Worm (Caenorhabditis elegans): ENCODE results near the gene str-187.

str-187 gene

DNA sequence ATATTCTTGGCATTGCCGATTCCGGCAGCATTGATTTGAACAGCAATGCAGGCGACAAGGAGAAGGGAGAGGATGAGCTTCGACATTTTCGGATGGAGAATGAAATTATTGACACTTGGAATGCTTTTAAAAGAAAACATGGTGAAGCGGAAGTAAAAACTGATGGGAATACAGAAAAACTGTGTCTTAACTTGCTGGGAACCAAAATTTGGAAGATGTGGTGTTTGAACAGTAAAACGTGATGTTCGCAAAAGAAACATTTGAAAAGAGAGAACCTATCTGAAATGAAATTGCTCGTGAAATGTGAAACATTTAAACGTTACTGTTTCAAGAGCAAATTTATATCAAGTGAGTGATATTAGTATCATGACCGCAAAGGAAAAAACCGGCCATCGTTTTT is 665 bp upstream of the str-187 start, which contains the start of gene F26D10.13:
F26D10.13 (minus strand) TSS at position 101 of the 400 bp plus-strand sequence.
- TF ChIP-seq unc-62 (GFP tag; optimal IDR thresholded peaks at IDR 0.05), result no peak

DNA sequence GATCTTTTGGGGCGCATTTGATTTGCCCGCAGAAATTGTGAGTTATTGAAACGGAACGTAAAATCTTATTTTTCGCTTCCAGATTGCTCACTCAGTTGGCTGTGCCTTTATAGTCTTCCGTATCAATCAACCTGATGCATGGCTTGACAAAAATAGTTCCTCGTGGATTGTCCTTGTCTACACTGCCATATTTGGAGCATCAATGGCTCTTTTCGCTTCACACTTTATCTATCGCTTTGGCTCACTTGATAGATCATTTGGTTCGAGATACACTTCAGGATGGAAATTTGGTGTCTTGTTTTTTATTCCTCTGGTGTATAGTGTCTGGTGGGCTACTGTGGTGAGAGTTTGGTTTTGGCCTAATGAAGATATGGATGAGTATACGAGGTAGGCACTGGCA is 337 bp downstream of the str-187 start:
- TF ChIP-seq unc-62 (GFP tag; optimal IDR thresholded peaks at IDR 0.05), result no peak

- TF ChIP-seq unc-62 (GFP tag; optimal IDR thresholded peaks at IDR 0.05), result no peak
Observed at ce11 chrIV:17267304-17267891, 2.0 kb downstream of the str-187 start.

DNA sequence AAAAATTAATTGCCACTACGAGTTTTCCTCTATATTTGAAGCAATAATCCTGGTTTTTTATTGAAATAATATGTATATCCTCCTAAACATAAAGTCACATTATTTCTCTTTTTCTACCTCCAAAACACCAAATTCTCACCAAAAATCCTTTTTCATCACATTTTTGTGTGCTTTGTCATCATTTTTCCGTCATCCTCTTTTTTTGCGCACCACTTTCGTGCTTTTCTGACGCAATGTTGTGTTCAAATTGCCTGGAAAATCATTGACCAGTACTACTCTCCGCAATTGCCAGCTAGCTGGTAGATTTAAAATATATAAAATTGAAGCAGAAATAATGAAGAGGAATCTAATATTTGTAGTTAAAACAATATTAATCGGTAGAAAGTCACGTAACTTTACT is 2.7 kb downstream of the str-187 start:
- TF ChIP-seq unc-62 (GFP tag; optimal IDR thresholded peaks at IDR 0.05), result no peak

DNA sequence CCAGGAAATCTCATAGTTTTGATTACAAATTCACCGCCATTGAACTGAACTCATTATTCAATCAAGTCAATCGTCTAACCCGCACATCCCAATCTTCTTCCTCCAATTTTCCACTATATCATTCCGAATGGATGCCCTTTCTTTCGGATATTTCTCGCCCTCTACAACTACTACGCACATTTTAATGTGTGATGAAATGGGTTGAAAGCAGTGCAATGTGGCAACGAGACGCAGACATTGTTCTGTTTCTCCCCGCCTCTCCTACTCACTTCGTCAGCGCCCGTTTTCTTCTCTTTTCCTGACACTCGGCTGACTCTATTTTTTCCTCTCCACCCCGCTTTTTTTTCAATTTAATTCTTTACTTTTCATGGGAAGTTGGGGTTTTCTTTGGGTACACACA is 3.2 kb downstream of the str-187 start:
- TF ChIP-seq unc-62 (GFP tag; optimal IDR thresholded peaks at IDR 0.05), result no peak

- TF ChIP-seq unc-62 (GFP tag; optimal IDR thresholded peaks at IDR 0.05), result no peak
Observed at ce11 chrIV:17269042-17269441, 3.7 kb downstream of the str-187 start, which contains the start of gene atgp-1. TSS of gene atgp-1 (plus strand) at chrIV:17269342.

ce11 chrIV:17269702-17270101 is 4.3 kb downstream of the str-187 start:
- no peak for TF ChIP-seq unc-62 (GFP tag; optimal IDR thresholded peaks at IDR 0.05)

ce11 chrIV:17273602-17274110 is 8.3 kb downstream of the str-187 start, which contains the start of gene gln-5:
TSS of gene gln-5 (minus strand) at chrIV:17273652.
- no peak for TF ChIP-seq unc-62 (GFP tag; optimal IDR thresholded peaks at IDR 0.05)

DNA sequence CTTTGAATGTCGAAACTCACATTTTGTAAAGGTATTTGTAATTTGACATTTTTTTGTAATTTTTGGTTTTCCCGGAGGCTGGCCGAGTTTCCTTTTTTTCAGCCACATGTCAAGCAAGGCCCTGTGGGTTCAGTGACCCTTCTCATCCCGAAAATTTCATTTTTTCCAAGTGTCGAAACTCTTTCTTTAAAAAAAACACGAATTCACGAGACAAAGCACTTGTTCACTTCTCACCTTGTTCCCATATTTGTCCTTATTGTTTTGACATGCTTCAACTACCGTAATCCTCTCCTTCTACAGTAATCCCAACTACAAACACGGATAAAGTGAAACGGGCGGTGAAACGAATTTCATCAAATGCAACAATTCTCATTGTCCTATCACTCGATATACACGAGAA is 9.9 kb downstream of the str-187 start, which contains the start of gene lhfp-4:
lhfp-4 (plus strand) TSS at position 301 of the 400 bp plus-strand sequence.
- no peak for TF ChIP-seq unc-62 (GFP tag; optimal IDR thresholded peaks at IDR 0.05)

DNA sequence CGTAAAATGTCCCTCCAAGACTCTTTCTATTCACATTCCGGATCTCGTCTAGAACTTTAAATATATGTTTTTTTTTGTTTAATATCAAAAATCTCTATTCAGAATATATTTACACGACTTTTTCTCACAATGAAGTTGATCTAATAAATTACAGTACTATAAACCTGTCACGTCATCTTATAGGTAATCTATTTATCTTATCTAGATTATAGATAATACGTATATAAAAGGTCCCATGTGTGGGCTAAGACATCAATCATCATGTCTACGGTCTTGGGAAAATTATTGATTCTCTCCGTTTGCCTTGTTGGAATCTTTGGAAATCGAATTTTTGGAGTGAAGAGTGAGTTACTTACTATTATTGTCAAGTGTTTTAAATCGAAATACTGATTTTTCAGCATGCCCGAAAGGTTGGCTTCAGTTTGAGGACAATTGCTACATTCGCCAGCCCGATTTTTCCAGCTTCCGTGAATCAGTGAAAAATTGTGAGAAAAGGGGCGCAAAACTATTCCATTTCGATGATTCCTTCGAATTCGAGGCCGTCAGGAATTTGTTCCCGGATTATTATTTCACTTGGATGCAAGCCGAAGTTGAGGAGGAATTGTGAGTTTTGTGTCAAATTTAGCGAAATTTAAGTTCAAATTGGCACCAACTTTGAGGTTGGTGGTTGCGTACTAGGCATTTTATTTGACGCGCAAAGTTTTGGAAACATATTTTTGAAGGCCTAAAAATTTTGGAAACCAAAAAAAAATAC is 11.5 kb downstream of the str-187 start, which contains the start of gene clec-196:
clec-196 (plus strand) TSS at position 252 of the 754 bp plus-strand sequence.
- TF ChIP-seq unc-62 (GFP tag; optimal IDR thresholded peaks at IDR 0.05), result no peak

DNA sequence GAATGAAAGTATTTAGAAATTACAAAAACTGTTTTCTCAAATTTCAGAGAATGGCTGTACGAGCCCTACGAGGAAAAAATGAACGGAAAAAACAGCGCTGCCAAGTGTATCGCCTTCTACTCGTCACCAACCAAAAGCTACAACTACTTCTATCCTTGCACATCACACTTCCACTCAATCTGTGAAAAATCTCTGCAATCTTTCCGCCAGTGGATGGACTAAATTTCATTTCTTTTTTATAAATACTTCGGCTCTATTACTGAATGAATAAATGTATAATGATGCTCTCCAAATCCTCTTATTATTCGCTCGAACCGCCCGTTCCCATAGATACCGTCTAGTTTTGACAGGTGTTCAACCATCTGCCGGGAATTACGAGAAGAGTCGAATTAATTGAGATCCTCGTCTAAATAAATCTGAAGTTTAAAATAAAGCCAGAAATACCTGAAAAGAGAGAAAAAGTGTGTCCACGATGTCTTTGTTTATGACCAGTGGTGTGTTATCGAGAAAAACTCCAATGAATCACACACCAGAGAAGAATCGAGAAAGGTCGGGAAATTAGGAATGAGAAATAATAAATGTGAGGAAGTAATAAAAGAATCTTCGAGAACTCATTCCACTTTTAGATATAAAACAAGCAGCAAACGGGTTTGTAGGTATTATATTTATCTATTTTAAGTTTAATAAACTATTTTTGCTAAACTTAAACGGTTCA is 12.2 kb downstream of the str-187 start:
- no peak for TF ChIP-seq unc-62 (GFP tag; optimal IDR thresholded peaks at IDR 0.05)

DNA sequence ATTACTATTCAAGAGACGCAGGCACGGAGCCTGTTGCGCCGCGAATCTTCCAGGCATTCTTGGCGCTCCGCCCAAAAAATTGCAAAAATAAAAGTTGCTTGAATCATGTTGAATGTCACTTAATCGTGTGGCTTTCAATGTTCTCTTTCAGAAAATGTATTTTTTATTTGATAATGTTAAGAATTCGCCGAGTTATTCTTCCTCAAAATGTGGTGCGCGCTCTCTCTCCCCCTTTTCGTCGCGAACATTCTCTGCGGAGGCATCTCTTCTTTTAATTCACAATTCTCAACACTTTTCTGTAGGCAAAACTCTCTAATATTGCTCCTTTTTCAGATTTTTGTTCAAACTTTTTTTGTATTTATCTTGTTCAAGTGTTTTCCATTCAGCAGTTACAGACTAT is 13.0 kb downstream of the str-187 start:
- TF ChIP-seq unc-62 (GFP tag; optimal IDR thresholded peaks at IDR 0.05), result no peak

DNA sequence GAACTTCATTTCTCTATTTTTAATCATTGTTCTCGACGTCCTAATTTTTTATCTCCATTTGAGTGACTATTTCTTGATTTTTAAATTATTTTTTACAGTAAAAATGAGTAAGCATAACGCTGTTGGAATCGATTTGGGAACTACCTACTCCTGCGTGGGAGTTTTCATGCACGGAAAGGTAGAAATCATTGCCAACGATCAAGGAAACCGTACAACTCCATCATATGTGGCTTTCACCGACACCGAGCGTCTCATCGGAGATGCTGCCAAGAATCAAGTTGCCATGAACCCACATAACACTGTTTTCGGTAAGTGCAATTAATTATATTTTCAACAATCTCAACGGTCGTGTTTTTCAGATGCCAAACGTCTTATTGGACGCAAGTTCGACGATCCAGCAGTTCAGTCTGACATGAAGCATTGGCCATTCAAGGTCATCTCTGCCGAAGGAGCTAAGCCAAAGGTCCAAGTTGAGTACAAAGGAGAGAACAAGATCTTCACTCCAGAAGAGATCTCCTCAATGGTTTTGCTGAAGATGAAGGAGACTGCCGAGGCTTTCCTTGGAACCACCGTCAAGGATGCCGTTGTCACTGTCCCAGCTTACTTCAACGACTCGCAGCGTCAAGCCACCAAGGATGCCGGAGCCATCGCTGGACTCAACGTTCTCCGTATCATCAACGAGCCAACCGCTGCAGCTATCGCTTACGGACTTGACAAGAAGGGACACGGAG is 13.6 kb downstream of the str-187 start, which contains the start of gene hsp-1:
hsp-1 (plus strand) TSS at position 99 of the 731 bp plus-strand sequence.
- no peak for TF ChIP-seq unc-62 (GFP tag; optimal IDR thresholded peaks at IDR 0.05)

ce11 chrIV:17279592-17280440 is 14.4 kb downstream of the str-187 start:
- no peak for TF ChIP-seq unc-62 (GFP tag; optimal IDR thresholded peaks at IDR 0.05)

All from whole organism, dauer.